Fruit fly (Drosophila melanogaster): Measurements from ENCODE around the gene CG13857.
A peak's percentile ranks its signal among the peaks of the same experiment; 100 is the strongest.

CG13857 gene

DNA sequence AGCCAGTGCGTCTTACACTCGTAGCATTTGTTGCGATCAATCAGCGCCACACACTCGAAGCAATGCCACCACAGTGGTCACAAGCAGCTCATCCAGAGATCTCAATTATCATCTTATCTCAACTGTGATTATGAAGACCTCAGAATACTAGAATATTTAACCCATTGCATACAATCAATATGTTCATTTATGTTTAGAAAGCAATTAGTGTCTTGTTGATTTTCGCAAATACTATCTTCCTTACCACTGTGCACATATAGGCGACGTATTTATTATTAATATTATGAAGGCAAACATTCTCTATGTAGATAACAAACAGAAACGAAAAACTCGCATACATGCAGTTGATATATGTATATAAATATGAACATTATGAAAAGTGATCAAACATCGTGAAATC is 35.1 kb downstream of the CG13857 start (continued):
- peak; percentile 87 for TF ChIP-seq CG14710 (tag; optimal IDR thresholded peaks at IDR 0.05)
- TF ChIP-seq CG2199 (GFP tag; IDR thresholded peaks at IDR 0.05): peak; percentile 91; the same call in 2 of the 3 replicates
- TF ChIP-seq CG1602 (GFP tag; optimal IDR thresholded peaks at IDR 0.05): peak; percentile 74
- TF ChIP-seq CG4360 (GFP tag; IDR thresholded peaks at IDR 0.05): peak; percentile 61; the same call in 1 of the 2 replicates
- TF ChIP-seq Doc3 (GFP tag; IDR thresholded peaks at IDR 0.05; ENCODE audit: partially characterized antibody): no peak
- TF ChIP-seq Xbp1 (GFP tag; optimal IDR thresholded peaks at IDR 0.05): peak; percentile 61
- TF ChIP-seq CG3281 (GFP tag; optimal IDR thresholded peaks at IDR 0.05): peak; percentile 52
- 0 out of 2 replicates have a peak, but pooled peaks have one; percentile 16 for TF ChIP-seq wor (GFP tag; IDR thresholded peaks at IDR 0.05)
- TF ChIP-seq CG4854 (GFP tag; optimal IDR thresholded peaks at IDR 0.05): peak; percentile 62
- peak; percentile 32 for TF ChIP-seq YL-1 (GFP tag; optimal IDR thresholded peaks at IDR 0.05)
- peak; percentile 54; the same call in 1 of the 2 replicates for TF ChIP-seq E2f2 (GFP tag; IDR thresholded peaks at IDR 0.05)
- TF ChIP-seq Adf1 (GFP tag; IDR thresholded peaks at IDR 0.05): no peak
- TF ChIP-seq CG10654 (GFP tag; optimal IDR thresholded peaks at IDR 0.05): peak; percentile 57
- TF ChIP-seq trh (GFP tag; optimal IDR thresholded peaks at IDR 0.05): peak; percentile 63
- peak; percentile 63 for TF ChIP-seq E2f1 (GFP tag; IDR thresholded peaks at IDR 0.05)
- peak; percentile 61; the same call in 2 of the 3 replicates for TF ChIP-seq Mrtf (GFP tag; IDR thresholded peaks at IDR 0.05)
- TF ChIP-seq CG10267 (tag; optimal IDR thresholded peaks at IDR 0.05): peak; percentile 65
- TF ChIP-seq chn (GFP tag; optimal IDR thresholded peaks at IDR 0.05): peak; percentile 53
- peak; percentile 69 for TF ChIP-seq Ada2b (GFP tag; IDR thresholded peaks at IDR 0.05)
- peak; percentile 89 for TF ChIP-seq CG15696 (tag; optimal IDR thresholded peaks at IDR 0.05)
- no peak for TF ChIP-seq CG8478 (optimal IDR thresholded peaks at IDR 0.05)
- TF ChIP-seq CG11093 (GFP tag; IDR thresholded peaks at IDR 0.05): peak; percentile 54; the same call in 2 of the 3 replicates
- TF ChIP-seq gce (GFP tag; IDR thresholded peaks at IDR 0.05): peak; percentile 23; the same call in 1 of the 3 replicates
- TF ChIP-seq Ptx1 (GFP tag; IDR thresholded peaks at IDR 0.05): peak; percentile 77
- peak; percentile 4 for TF ChIP-seq btn (GFP tag; optimal IDR thresholded peaks at IDR 0.05)
- peak; percentile 20 for TF ChIP-seq CG1647 (GFP tag; optimal IDR thresholded peaks at IDR 0.05)
- peak; percentile 46 for TF ChIP-seq CG2116 (GFP tag; optimal IDR thresholded peaks at IDR 0.05)
- TF ChIP-seq Meics (GFP tag; optimal IDR thresholded peaks at IDR 0.05): peak; percentile 52
- TF ChIP-seq CG16815 (GFP tag; optimal IDR thresholded peaks at IDR 0.05): peak; percentile 38
- TF ChIP-seq CG7745 (tag; optimal IDR thresholded peaks at IDR 0.05): peak; percentile 60
- TF ChIP-seq CG14965 (GFP tag; optimal IDR thresholded peaks at IDR 0.05; ENCODE audit: borderline replicate concordance): peak; percentile 29
- peak; percentile 51 for TF ChIP-seq CG33213 (GFP tag; optimal IDR thresholded peaks at IDR 0.05)
- TF ChIP-seq Neu2 (GFP tag; optimal IDR thresholded peaks at IDR 0.05; ENCODE audit: borderline replicate concordance): no peak
- TF ChIP-seq Trl (optimal IDR thresholded peaks at IDR 0.05): no peak
- TF ChIP-seq Trl (GFP tag; optimal IDR thresholded peaks at IDR 0.05): peak; percentile 76
- TF ChIP-seq shn (GFP tag; optimal IDR thresholded peaks at IDR 0.05): peak; percentile 36
- TF ChIP-seq twi (tag; optimal IDR thresholded peaks at IDR 0.05): peak; percentile 42
- peak; percentile 83 for TF ChIP-seq CG1233 (GFP tag; optimal IDR thresholded peaks at IDR 0.05)
- TF ChIP-seq hth (optimal IDR thresholded peaks at IDR 0.05): no peak
- peak; percentile 40; the same call in 1 of the 2 replicates for TF ChIP-seq H2.0 (GFP tag; IDR thresholded peaks at IDR 0.05)
- peak; percentile 47 for TF ChIP-seq ind (GFP tag; optimal IDR thresholded peaks at IDR 0.05)
- peak; percentile 75 for TF ChIP-seq Bdp1 (GFP tag; optimal IDR thresholded peaks at IDR 0.05)
- peak; percentile 78 for TF ChIP-seq CG12104 (GFP tag; optimal IDR thresholded peaks at IDR 0.05)
- TF ChIP-seq CG31224 (GFP tag; IDR thresholded peaks at IDR 0.05): peak; percentile 32; the same call in 1 of the 2 replicates
- TF ChIP-seq rib (GFP tag; IDR thresholded peaks at IDR 0.05): no peak
- TF ChIP-seq Dad (GFP tag; optimal IDR thresholded peaks at IDR 0.05): peak; percentile 29
- TF ChIP-seq CG11696 (GFP tag; IDR thresholded peaks at IDR 0.05): peak; percentile 66; the same call in 1 of the 2 replicates
- TF ChIP-seq CG8388 (GFP tag; optimal IDR thresholded peaks at IDR 0.05): peak; percentile 37
- peak; percentile 88 for TF ChIP-seq Xrp1 (GFP tag; IDR thresholded peaks at IDR 0.05)
- no peak for TF ChIP-seq cas (GFP tag; IDR thresholded peaks at IDR 0.05)
- TF ChIP-seq CG13424 (tag; optimal IDR thresholded peaks at IDR 0.05): peak; percentile 72
- peak; percentile 67 for TF ChIP-seq HHEX (GFP tag; optimal IDR thresholded peaks at IDR 0.05)
